Worm (Caenorhabditis elegans): ENCODE data around the gene arrd-9.
"Not testable (repeated sequence)": the region's sequence is repeated elsewhere in the genome, so short reads cannot be mapped to it uniquely, and the experiment has no call there.

arrd-9 gene

ce11 chrII:12452754-12453352 is 27.9 kb downstream of the arrd-9 start, which contains the start of the genes sre-35 and sre-33 (continued):
- TF ChIP-seq ztf-18 (tag; optimal IDR thresholded peaks at IDR 0.05) (no peak), mxl-1 (tag; optimal IDR thresholded peaks at IDR 0.05) (no peak), aptf-2 (GFP tag; conservative IDR thresholded peaks at IDR 0.05) (no peak)

- TF ChIP-seq lin-40 (tag; optimal IDR thresholded peaks at IDR 0.05) = no peak
- TF ChIP-seq lir-1 (GFP tag; conservative IDR thresholded peaks at IDR 0.05) = no peak
- TF ChIP-seq unc-62 (GFP tag; optimal IDR thresholded peaks at IDR 0.05) = no peak
- TF ChIP-seq mxl-1 (tag; optimal IDR thresholded peaks at IDR 0.05) = no peak
- no peak for TF ChIP-seq let-607 (tag; optimal IDR thresholded peaks at IDR 0.05)
- no peak for TF ChIP-seq hrde-1 (tag; optimal IDR thresholded peaks at IDR 0.05; ENCODE audit: borderline replicate concordance)
- no peak for TF ChIP-seq hmg-1.2 (GFP tag; IDR thresholded peaks at IDR 0.05)
- TF ChIP-seq him-1 (tag; optimal IDR thresholded peaks at IDR 0.05) = no peak
- no peak for TF ChIP-seq F55B11.4 (tag; optimal IDR thresholded peaks at IDR 0.05; ENCODE audit: borderline replicate concordance, insufficient read depth)
- no peak for TF ChIP-seq ama-1 (optimal IDR thresholded peaks at IDR 0.05)
- no peak for TF ChIP-seq ama-1 (GFP tag; optimal IDR thresholded peaks at IDR 0.05)
- no peak for TF ChIP-seq mes-4 (tag; optimal IDR thresholded peaks at IDR 0.05)
- TF ChIP-seq sea-2 (GFP tag; IDR thresholded peaks at IDR 0.05) = no peak
- TF ChIP-seq madf-10 (tag; optimal IDR thresholded peaks at IDR 0.05) = no peak
- no peak for TF ChIP-seq Y56A3A.18 (GFP tag; IDR thresholded peaks at IDR 0.05)
- TF ChIP-seq K11D2.4 (GFP tag; IDR thresholded peaks at IDR 0.05) = no peak
Measured at ce11 chrII:12449849-12450248, 30.9 kb downstream of the arrd-9 start, which contains the start of gene sre-34. TSS of gene sre-34 (plus strand) at chrII:12450149.

ce11 chrII:12448241-12448640 is 32.5 kb downstream of the arrd-9 start, which contains the start of gene srh-27:
TSS of gene srh-27 (plus strand) at chrII:12448541.
- TF ChIP-seq ceh-100 (GFP tag; IDR thresholded peaks at IDR 0.05) (no peak), lin-26 (GFP tag; IDR thresholded peaks at IDR 0.05) (no peak), nhr-80 (tag; optimal IDR thresholded peaks at IDR 0.05) (no peak), F49E8.2 (tag; optimal IDR thresholded peaks at IDR 0.05; ENCODE audit: insufficient read depth) (no peak), F23B12.7 (tag; optimal IDR thresholded peaks at IDR 0.05; ENCODE audit: insufficient read depth) (no peak)

DNA sequence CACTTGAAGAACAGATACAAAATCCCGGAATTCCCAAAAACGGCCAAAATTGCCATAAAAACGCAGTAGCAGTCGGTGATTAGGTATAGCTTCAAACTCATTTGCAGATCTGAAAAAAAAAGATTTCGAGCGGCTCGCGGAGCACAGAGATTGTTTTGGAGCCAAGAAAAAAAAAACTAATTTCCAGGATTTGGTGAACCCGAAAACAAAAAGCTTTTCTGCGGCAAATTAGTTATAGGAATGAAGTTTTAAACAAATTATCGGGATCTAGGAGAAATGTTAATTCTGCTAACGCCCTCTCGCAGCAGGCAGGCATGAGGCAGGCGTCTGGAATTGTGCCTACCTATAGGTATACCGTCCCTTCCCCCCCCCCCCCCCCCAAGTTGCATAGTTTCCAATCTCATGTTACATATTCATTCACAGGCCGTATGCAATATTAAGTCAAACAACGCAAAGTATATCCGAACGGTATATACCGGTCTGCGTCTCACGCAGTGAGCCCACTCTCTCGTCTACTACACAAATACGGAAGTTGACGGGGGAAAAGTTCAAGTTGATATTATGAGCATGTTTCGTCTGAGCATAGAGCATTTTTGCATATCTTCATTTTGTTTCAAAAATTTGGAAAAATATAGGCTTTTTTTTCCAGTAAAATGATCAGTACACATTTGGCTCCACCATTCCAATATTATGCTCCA is 35.9 kb downstream of the arrd-9 start, which contains the start of the genes W05H5.1 and pitr-6:
Gene W05H5.1 (minus strand): TSS at position 101 of the 698 bp plus-strand sequence.
Gene pitr-6 (plus strand): TSS at position 648 of the 698 bp plus-strand sequence.
- TF ChIP-seq nhr-120 (GFP tag; IDR thresholded peaks at IDR 0.05) (no peak), ztf-28 (GFP tag; IDR thresholded peaks at IDR 0.05) (0 out of 2 replicates have a peak, but pooled peaks have one; percentile 15)

DNA sequence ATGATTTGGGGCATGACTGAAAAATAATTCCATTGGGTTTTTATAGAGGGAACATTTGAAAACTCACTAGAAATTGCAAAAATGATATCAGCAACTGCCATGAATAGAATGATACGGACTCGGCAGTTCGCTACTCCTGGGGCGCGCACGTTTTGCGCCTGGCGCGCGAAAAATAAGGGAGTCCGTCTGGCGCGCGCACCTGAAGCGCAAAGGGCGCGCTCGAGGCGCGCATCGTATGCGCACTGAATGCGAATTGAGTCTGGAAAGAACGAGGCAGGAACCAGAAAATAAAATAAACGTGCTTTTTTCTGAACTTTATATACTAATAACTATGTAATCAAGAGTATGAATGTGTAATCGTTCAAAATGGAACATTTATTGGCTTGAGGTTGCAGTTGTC is 39.5 kb downstream of the arrd-9 start, which contains the start of gene Y57A10C.10:
Gene Y57A10C.10 (minus strand): TSS at position 101 of the 400 bp plus-strand sequence.
- TF ChIP-seq cebp-2 (GFP tag; IDR thresholded peaks at IDR 0.05); nhr-90 (tag; optimal IDR thresholded peaks at IDR 0.05); let-526 (GFP tag; IDR thresholded peaks at IDR 0.05): not testable (repeated sequence)

DNA sequence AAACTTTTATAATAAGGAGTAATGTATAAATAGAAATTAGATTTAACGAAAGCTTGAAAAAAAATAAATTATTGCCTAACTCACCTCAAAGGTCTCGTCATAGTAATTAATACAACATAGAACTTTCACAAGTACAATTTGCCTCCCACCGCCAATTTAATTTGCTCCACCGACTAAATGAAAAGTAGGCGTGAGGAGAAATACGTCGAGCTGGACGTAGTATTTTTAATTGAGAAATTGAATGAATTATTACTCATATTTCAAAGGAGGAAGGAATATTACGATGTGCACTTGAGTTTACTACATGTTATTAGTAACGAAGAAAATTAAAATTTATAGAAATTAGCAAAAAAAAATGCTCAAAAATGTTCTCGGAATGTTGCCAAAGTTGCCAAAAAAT is 42.3 kb downstream of the arrd-9 start, which contains the start of gene Y57A10C.9:
Gene Y57A10C.9 (minus strand): TSS at position 101 of the 400 bp plus-strand sequence.
- no peak for TF ChIP-seq ets-4 (GFP tag; optimal IDR thresholded peaks at IDR 0.05)
- TF ChIP-seq sdz-38 (tag; optimal IDR thresholded peaks at IDR 0.05) = no peak
- TF ChIP-seq hlh-26 (GFP tag; conservative IDR thresholded peaks at IDR 0.05) = no peak
- TF ChIP-seq Y79H2A.3 (GFP tag; conservative IDR thresholded peaks at IDR 0.05) = no peak
- TF ChIP-seq F37B4.10 (GFP tag; IDR thresholded peaks at IDR 0.05) = no peak
- no peak for TF ChIP-seq snpc-3.4 (tag; optimal IDR thresholded peaks at IDR 0.05)
- no peak for TF ChIP-seq cebp-2 (GFP tag; IDR thresholded peaks at IDR 0.05)
